Fruit fly (Drosophila melanogaster): ENCODE results near the gene rod.

The rod gene

dm6 chr3R:31592256-31592879 is 11.6 kb downstream of the rod start, which contains the start of gene CG1774 (continued):
- 0 out of 2 replicates have a peak, but pooled peaks have one; percentile 28 for TF ChIP-seq bowl (GFP tag; IDR thresholded peaks at IDR 0.05)
- TF ChIP-seq CG33213 (GFP tag; optimal IDR thresholded peaks at IDR 0.05) = peak; percentile 66
- no peak for TF ChIP-seq tio (GFP tag; optimal IDR thresholded peaks at IDR 0.05)
- TF ChIP-seq Doc2 (GFP tag; IDR thresholded peaks at IDR 0.05) = no peak
- TF ChIP-seq nerfin-1 (tag; optimal IDR thresholded peaks at IDR 0.05) = no peak
- no peak for TF ChIP-seq CkIIα-i1 (GFP tag; IDR thresholded peaks at IDR 0.05)
- TF ChIP-seq CG2199 (GFP tag; IDR thresholded peaks at IDR 0.05) = no peak; the same call in 2 of the 3 replicates
- TF ChIP-seq HLH4C (GFP tag; IDR thresholded peaks at IDR 0.05; ENCODE audit: partially characterized antibody) = no peak
- peak; percentile 33 for TF ChIP-seq CG11723 (GFP tag; optimal IDR thresholded peaks at IDR 0.05)
- peak; percentile 39 for TF ChIP-seq CG12236 (GFP tag; optimal IDR thresholded peaks at IDR 0.05)
- TF ChIP-seq CG7839 (tag; optimal IDR thresholded peaks at IDR 0.05) = peak; percentile 85
- TF ChIP-seq CG30431 (GFP tag; optimal IDR thresholded peaks at IDR 0.05) = peak; percentile 43
- TF ChIP-seq Dek (tag; optimal IDR thresholded peaks at IDR 0.05) = peak; percentile 74
- peak; percentile 92 for TF ChIP-seq gro (GFP tag; optimal IDR thresholded peaks at IDR 0.05)
- peak; percentile 47 for TF ChIP-seq salm (tag; optimal IDR thresholded peaks at IDR 0.05)
- TF ChIP-seq pita (GFP tag; optimal IDR thresholded peaks at IDR 0.05) = no peak
- peak; percentile 80 for TF ChIP-seq Antp (GFP tag; optimal IDR thresholded peaks at IDR 0.05)
- TF ChIP-seq br (optimal IDR thresholded peaks at IDR 0.05) = no peak
- peak; percentile 68 for TF ChIP-seq kay (GFP tag; optimal IDR thresholded peaks at IDR 0.05)
- TF ChIP-seq maf-S (GFP tag; optimal IDR thresholded peaks at IDR 0.05) = peak; percentile 63
- TF ChIP-seq CG13424 (tag; optimal IDR thresholded peaks at IDR 0.05) = peak; percentile 72
- peak; percentile 69 for TF ChIP-seq Drgx (GFP tag; IDR thresholded peaks at IDR 0.05)
- TF ChIP-seq Hr78 (GFP tag; optimal IDR thresholded peaks at IDR 0.05) = no peak
- TF ChIP-seq CG9797 (GFP tag; optimal IDR thresholded peaks at IDR 0.05) = no peak
- TF ChIP-seq Dip3 (GFP tag; optimal IDR thresholded peaks at IDR 0.05) = peak; percentile 89
- TF ChIP-seq CG3407 (GFP tag; optimal IDR thresholded peaks at IDR 0.05) = peak; percentile 37
- TF ChIP-seq Dbx (GFP tag; IDR thresholded peaks at IDR 0.05) = peak; percentile 90
- TF ChIP-seq C15 (GFP tag; IDR thresholded peaks at IDR 0.05) = no peak
- peak; percentile 39; the same call in 1 of the 2 replicates for TF ChIP-seq chm (GFP tag; IDR thresholded peaks at IDR 0.05)
- peak; percentile 64 for TF ChIP-seq CG31441 (GFP tag; IDR thresholded peaks at IDR 0.05)
- TF ChIP-seq Chrac-16 (GFP tag; optimal IDR thresholded peaks at IDR 0.05) = peak; percentile 66
- TF ChIP-seq mam (GFP tag; optimal IDR thresholded peaks at IDR 0.05) = peak; percentile 92
- peak; percentile 56 for TF ChIP-seq fd96Cb (tag; optimal IDR thresholded peaks at IDR 0.05)
- TF ChIP-seq CG7357 (GFP tag; IDR thresholded peaks at IDR 0.05) = no peak
- TF ChIP-seq CG13123 (GFP tag; optimal IDR thresholded peaks at IDR 0.05) = peak; percentile 11
- peak; percentile 55; the same call in 2 of the 3 replicates for TF ChIP-seq H15 (GFP tag; IDR thresholded peaks at IDR 0.05)
- peak; percentile 45 for TF ChIP-seq pb (GFP tag; optimal IDR thresholded peaks at IDR 0.05)
- peak; percentile 37 for TF ChIP-seq Nf-YC (tag; optimal IDR thresholded peaks at IDR 0.05)
- TF ChIP-seq CG16815 (GFP tag; optimal IDR thresholded peaks at IDR 0.05) = peak; percentile 60
- TF ChIP-seq CG12659 (GFP tag; optimal IDR thresholded peaks at IDR 0.05) = peak; percentile 80
- TF ChIP-seq CG11560 (tag; IDR thresholded peaks at IDR 0.05) = peak; percentile 52; the same call in 1 of the 3 replicates
- TF ChIP-seq pros (GFP tag; optimal IDR thresholded peaks at IDR 0.05) = no peak
- no peak for TF ChIP-seq Hey (tag; optimal IDR thresholded peaks at IDR 0.05)
- TF ChIP-seq p53 (GFP tag; optimal IDR thresholded peaks at IDR 0.05) = peak; percentile 52
- TF ChIP-seq CG11504 (tag; optimal IDR thresholded peaks at IDR 0.05) = peak; percentile 81
- peak; percentile 36; the same call in 1 of the 2 replicates for TF ChIP-seq ttk (GFP tag; IDR thresholded peaks at IDR 0.05)
- TF ChIP-seq esg (GFP tag; conservative IDR thresholded peaks at IDR 0.05) = peak; percentile 60; the same call in 1 of the 2 replicates
- no peak for TF ChIP-seq amos (GFP tag; IDR thresholded peaks at IDR 0.05; ENCODE audit: partially characterized antibody)
- no peak for TF ChIP-seq crol (GFP tag; IDR thresholded peaks at IDR 0.05)
- TF ChIP-seq CG32767 (GFP tag; IDR thresholded peaks at IDR 0.05) = peak; percentile 35; the same call in 1 of the 2 replicates

Measured in whole organism, embryonic.